Worm (Caenorhabditis elegans) whole organism, late embryonic: Measurements from ENCODE around the gene ZK856.7.

ENCODE experiments used
- elt-4 ChIP-seq: sonication (generic microtip); optimal IDR thresholded peaks from 2 replicates; lab custom pipeline; 2016; ENCODE audit warnings: missing genetic modification characterization, missing compliant biosample characterization
- fkh-6 ChIP-seq: sonication (generic microtip); optimal IDR thresholded peaks from 2 replicates; lab custom pipeline; 2016; ENCODE audit warnings: missing genetic modification characterization, missing compliant biosample characterization
- lin-11 ChIP-seq: fragments of 200-800 bp; sonication (Bioruptor generic); optimal IDR thresholded peaks from 2 replicates; lab custom pipeline; 2018; ENCODE audit warnings: mild to moderate bottlenecking, missing genetic modification characterization, missing compliant biosample characterization
- pha-4 ChIP-seq: fragments of 150-350 bp; optimal IDR thresholded peaks from 2 replicates; lab custom pipeline; 2018; ENCODE audit warnings: missing biosample characterization, missing genetic modification reagents, missing genetic modification characterization
- sdc-2 ChIP-seq: sonication (generic microtip); optimal IDR thresholded peaks from 2 replicates; lab custom pipeline; 2016; ENCODE audit warnings: missing genotype, missing genetic modification characterization, missing compliant biosample characterization

DNA sequence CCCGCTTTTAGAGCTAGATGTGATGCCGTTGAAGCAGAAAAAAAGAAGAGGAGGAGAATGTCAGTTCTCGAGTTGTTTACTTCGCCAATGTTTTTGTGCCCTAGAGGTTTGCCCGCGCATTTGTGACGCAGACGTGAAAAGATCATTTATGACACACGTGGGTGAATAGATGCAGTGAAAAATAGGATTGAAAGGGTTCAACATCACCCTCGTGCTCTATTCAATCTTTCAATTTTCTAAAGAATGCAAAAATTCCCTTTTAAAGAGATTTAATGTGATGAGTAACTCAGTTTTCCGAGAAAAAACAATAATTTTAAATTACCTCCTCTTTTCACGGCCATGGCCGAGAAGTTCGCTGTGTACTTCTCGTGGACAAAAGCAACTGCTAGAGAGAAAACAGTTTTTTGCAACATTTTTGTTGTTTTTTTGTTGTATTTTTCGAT is 44.6 kb downstream of the ZK856.7 start:
- TF ChIP-seq fkh-6 (tag; lab: Kevin White, UChicago), result no peak
- TF ChIP-seq pha-4 (tag; lab: Kevin White, UChicago), result no peak
- TF ChIP-seq lin-11 (tag; lab: Kevin White, UChicago), result no peak
- no peak for TF ChIP-seq sdc-2 (tag; lab: Kevin White, UChicago)
- no peak for TF ChIP-seq elt-4 (tag; lab: Kevin White, UChicago)
